Worm (Caenorhabditis elegans) whole organism, mixed stage, embryonic: ENCODE results near the gene W08E12.4.
"Not testable (repeated sequence)": the region's sequence is repeated elsewhere in the genome, so short reads cannot be mapped to it uniquely, and the experiment has no call there.

ENCODE experiments used
- M03D4.4 ChIP-seq: sonication (generic microtip); optimal IDR thresholded peaks from 2 replicates; lab custom pipeline; 2017; ENCODE audit warnings: mild to moderate bottlenecking, missing genetic modification characterization, missing compliant biosample characterization
- bed-3 ChIP-seq: fragments of 200-800 bp; sonication (Bioruptor generic); optimal IDR thresholded peaks from 3 replicates; lab custom pipeline; 2018; ENCODE audit warnings: mild to moderate bottlenecking, missing genetic modification characterization, moderate library complexity, missing compliant biosample characterization
- blmp-1 ChIP-seq: fragments of 150-350 bp; optimal IDR thresholded peaks from 2 replicates; lab custom pipeline; 2014; ENCODE audit warnings: missing biosample characterization, missing genetic modification characterization
- ceh-39 ChIP-seq: fragments of 150-350 bp; optimal IDR thresholded peaks from 2 replicates; lab custom pipeline; 2014; ENCODE audit warnings: missing biosample characterization, missing genetic modification characterization
- ceh-83 ChIP-seq: fragments of 200-800 bp; sonication (Bioruptor generic); optimal IDR thresholded peaks from 2 replicates; lab custom pipeline; 2018; ENCODE audit warnings: mild to moderate bottlenecking, missing genetic modification characterization, missing compliant biosample characterization
- ces-1 ChIP-seq: fragments of 150-350 bp; optimal IDR thresholded peaks from 2 replicates; lab custom pipeline; 2014; ENCODE audit warnings: missing biosample characterization, missing genetic modification reagents, missing genetic modification characterization
- cnd-1 ChIP-seq: fragments of 200-800 bp; sonication (Bioruptor generic); optimal IDR thresholded peaks from 2 replicates; lab custom pipeline; 2018; ENCODE audit warnings: mild to moderate bottlenecking, missing genetic modification characterization, missing compliant biosample characterization
- elt-3 ChIP-seq: fragments of 150-350 bp; optimal IDR thresholded peaks from 2 replicates; lab custom pipeline; 2014; ENCODE audit warnings: missing biosample characterization, missing genetic modification characterization
- flh-1 ChIP-seq: fragments of 200-800 bp; sonication (Bioruptor generic); optimal IDR thresholded peaks from 2 replicates; lab custom pipeline; 2018; ENCODE audit warnings: mild to moderate bottlenecking, missing genetic modification characterization, moderate library complexity, missing compliant biosample characterization
- ham-2 ChIP-seq: fragments of 200-800 bp; sonication (Bioruptor generic); optimal IDR thresholded peaks from 2 replicates; lab custom pipeline; 2018; ENCODE audit warnings: mild to moderate bottlenecking, missing genetic modification characterization, missing compliant biosample characterization
- hlh-1 ChIP-seq: fragments of 150-350 bp; optimal IDR thresholded peaks from 2 replicates; lab custom pipeline; 2014; ENCODE audit warnings: missing biosample characterization, missing genetic modification reagents, missing genetic modification characterization
- lin-13 ChIP-seq: fragments of 150-350 bp; optimal IDR thresholded peaks from 2 replicates; lab custom pipeline; 2014; ENCODE audit warnings: missing biosample characterization, missing genetic modification characterization
- lin-32 ChIP-seq: fragments of 200-800 bp; sonication (Bioruptor generic); optimal IDR thresholded peaks from 2 replicates; lab custom pipeline; 2018; ENCODE audit warnings: mild to moderate bottlenecking, missing genetic modification characterization, missing compliant biosample characterization
- lsy-2 ChIP-seq: fragments of 150-350 bp; optimal IDR thresholded peaks from 2 replicates; lab custom pipeline; 2014; ENCODE audit warnings: missing biosample characterization, missing genetic modification characterization
- mab-5 ChIP-seq: fragments of 150-350 bp; optimal IDR thresholded peaks from 2 replicates; lab custom pipeline; 2014; ENCODE audit warnings: missing biosample characterization, missing genetic modification characterization
- mep-1 ChIP-seq: fragments of 150-350 bp; optimal IDR thresholded peaks from 2 replicates; lab custom pipeline; 2017; ENCODE audit warnings: missing biosample characterization, missing genetic modification reagents, missing genetic modification characterization, inconsistent platforms
- mls-2 ChIP-seq: sonication (generic microtip); optimal IDR thresholded peaks from 2 replicates; lab custom pipeline; 2016; ENCODE audit warnings: mild to moderate bottlenecking, missing genetic modification characterization, moderate library complexity, missing compliant biosample characterization
- nhr-12 ChIP-seq: fragments of 150-350 bp; optimal IDR thresholded peaks from 2 replicates; lab custom pipeline; 2014; ENCODE audit warnings: missing biosample characterization, missing genetic modification characterization
- nhr-2 ChIP-seq: fragments of 150-350 bp; optimal IDR thresholded peaks from 2 replicates; lab custom pipeline; 2014; ENCODE audit warnings: missing biosample characterization, missing genetic modification characterization
- nhr-237 ChIP-seq: fragments of 150-350 bp; optimal IDR thresholded peaks from 2 replicates; lab custom pipeline; 2014; ENCODE audit warnings: missing biosample characterization, missing genetic modification characterization
- nhr-76 ChIP-seq: sonication (generic microtip); optimal IDR thresholded peaks from 2 replicates; lab custom pipeline; 2017; ENCODE audit warnings: missing biosample characterization, missing genetic modification characterization
- pha-4 ChIP-seq: fragments of 150-350 bp; optimal IDR thresholded peaks from 2 replicates; lab custom pipeline; 2018; ENCODE audit warnings: missing biosample characterization, missing genetic modification reagents, missing genetic modification characterization
- sem-2 ChIP-seq: fragments of 200-800 bp; sonication (Bioruptor generic); optimal IDR thresholded peaks from 2 replicates; lab custom pipeline; 2018; ENCODE audit warnings: mild to moderate bottlenecking, missing genetic modification characterization, missing compliant biosample characterization
- snpc-4 ChIP-seq: fragments of 150-350 bp; optimal IDR thresholded peaks from 2 replicates; lab custom pipeline; 2014; ENCODE audit warnings: missing biosample characterization, missing genetic modification characterization
- sptf-1 ChIP-seq: sonication (generic microtip); optimal IDR thresholded peaks from 2 replicates; lab custom pipeline; 2017; ENCODE audit warnings: mild to moderate bottlenecking, missing genetic modification characterization, moderate library complexity, missing compliant biosample characterization
- tbx-8 ChIP-seq: fragments of 200-800 bp; sonication (Bioruptor generic); optimal IDR thresholded peaks from 2 replicates; lab custom pipeline; 2018; ENCODE audit warnings: mild to moderate bottlenecking, missing genetic modification characterization, moderate library complexity, missing compliant biosample characterization
- unc-120 ChIP-seq: sonication (generic microtip); optimal IDR thresholded peaks from 2 replicates; lab custom pipeline; 2017; ENCODE audit warnings: missing genetic modification characterization, missing compliant biosample characterization; ENCODE audit not compliant: poor library complexity, severe bottlenecking
- unc-39 ChIP-seq: fragments of 150-350 bp; optimal IDR thresholded peaks from 2 replicates; lab custom pipeline; 2014; ENCODE audit warnings: missing biosample characterization, missing genetic modification characterization
- unc-62 ChIP-seq: fragments of 150-350 bp; optimal IDR thresholded peaks from 2 replicates; lab custom pipeline; 2014; ENCODE audit warnings: missing biosample characterization, missing genetic modification reagents, missing genetic modification characterization
- zip-8 ChIP-seq: fragments of 150-350 bp; optimal IDR thresholded peaks from 2 replicates; lab custom pipeline; 2014; ENCODE audit warnings: missing biosample characterization, missing genetic modification characterization
- ztf-11 ChIP-seq: fragments of 150-350 bp; optimal IDR thresholded peaks from 2 replicates; lab custom pipeline; 2014; ENCODE audit warnings: missing biosample characterization, missing genetic modification characterization

W08E12.4 gene

ce11 chrIV:3307463-3307862 is 5.3 kb downstream of the W08E12.4 start, which contains the start of gene W08E12.9:
Gene W08E12.9 (minus strand): TSS chrIV:3307563.
- no peak for TF ChIP-seq M03D4.4 (tag; lab: Kevin White, UChicago)
- no peak for TF ChIP-seq zip-8 (tag; lab: Kevin White, UChicago)
- TF ChIP-seq lsy-2 (tag; lab: Kevin White, UChicago), result no peak
- TF ChIP-seq hlh-1 (tag; lab: Kevin White, UChicago), result no peak
- no peak for TF ChIP-seq sem-2
- TF ChIP-seq pha-4 (tag; lab: Kevin White, UChicago), result no peak
- no peak for TF ChIP-seq ces-1 (GFP tag; lab: Kevin White, UChicago)
- no peak for TF ChIP-seq nhr-12 (tag; lab: Kevin White, UChicago)
- TF ChIP-seq snpc-4 (tag; lab: Kevin White, UChicago), result no peak
- TF ChIP-seq mls-2 (tag; lab: Kevin White, UChicago), result no peak
- TF ChIP-seq flh-1 (GFP tag; lab: Kevin White, UChicago), result no peak
- no peak for TF ChIP-seq elt-3
- no peak for TF ChIP-seq unc-120 (tag; lab: Kevin White, UChicago)

- no peak for TF ChIP-seq pha-4 (tag; lab: Kevin White, UChicago)
- TF ChIP-seq lin-32 (GFP tag; lab: Kevin White, UChicago), result no peak
These were observed 6.7 kb downstream of the W08E12.4 start for ce11 chrIV:3308885-3309284.

- no peak for TF ChIP-seq ztf-11 (tag; lab: Kevin White, UChicago)
- TF ChIP-seq ces-1 (GFP tag; lab: Kevin White, UChicago), result no peak
These were observed 8.6 kb downstream of the W08E12.4 start for ce11 chrIV:3310662-3311219.

ce11 chrIV:3311243-3311642 is 9.1 kb downstream of the W08E12.4 start, which contains the start of gene zip-11:
Gene zip-11 (plus strand): TSS chrIV:3311276.
- peak; percentile 34 for TF ChIP-seq unc-62
- TF ChIP-seq pha-4 (tag; lab: Kevin White, UChicago), result peak; percentile 60
- TF ChIP-seq ceh-39 (tag; lab: Kevin White, UChicago), result peak; percentile 23
- no peak for TF ChIP-seq mab-5 (tag; lab: Kevin White, UChicago)
- TF ChIP-seq mep-1 (tag; lab: Kevin White, UChicago), result peak; percentile 24
- TF ChIP-seq lsy-2 (tag; lab: Kevin White, UChicago), result peak; percentile 21
- peak; percentile 24 for TF ChIP-seq nhr-237 (tag; lab: Kevin White, UChicago)
- no peak for TF ChIP-seq flh-1 (GFP tag; lab: Kevin White, UChicago)
- peak; percentile 62 for TF ChIP-seq unc-120 (tag; lab: Kevin White, UChicago)
- TF ChIP-seq, all 35 proteins: peak for 7

ce11 chrIV:3313311-3313710 is 11.2 kb downstream of the W08E12.4 start:
- TF ChIP-seq lsy-2 (tag; lab: Kevin White, UChicago), result peak; percentile 85

- not testable (repeated sequence) for TF ChIP-seq M03D4.4 (tag; lab: Kevin White, UChicago); flh-1 (GFP tag; lab: Kevin White, UChicago); ham-2
These were observed 29.6 kb downstream of the W08E12.4 start, which contains the start of gene F42A6.5 for ce11 chrIV:3331758-3332157. Gene F42A6.5 (minus strand): TSS chrIV:3331858.

ce11 chrIV:3336585-3336984 is 34.4 kb downstream of the W08E12.4 start, which contains the start of gene F42A6.6:
Gene F42A6.6 (minus strand): TSS chrIV:3336873.
- peak; percentile 65 for TF ChIP-seq ceh-83 (GFP tag; lab: Kevin White, UChicago)
- TF ChIP-seq ceh-39 (tag; lab: Kevin White, UChicago), result no peak
- TF ChIP-seq M03D4.4 (tag; lab: Kevin White, UChicago), result peak; percentile 35
- TF ChIP-seq sptf-1 (tag; lab: Kevin White, UChicago), result no peak
- peak; percentile 13 for TF ChIP-seq cnd-1 (tag; lab: Kevin White, UChicago)

ce11 chrIV:3337275-3337674 is 35.1 kb downstream of the W08E12.4 start:
- TF ChIP-seq pha-4 (tag; lab: Kevin White, UChicago) (no peak), cnd-1 (tag; lab: Kevin White, UChicago) (peak; percentile 46), bed-3 (no peak), ztf-11 (tag; lab: Kevin White, UChicago) (no peak), flh-1 (GFP tag; lab: Kevin White, UChicago) (no peak), blmp-1 (no peak), mab-5 (tag; lab: Kevin White, UChicago) (no peak), sem-2 (peak; percentile 22), zip-8 (tag; lab: Kevin White, UChicago) (no peak), lin-32 (GFP tag; lab: Kevin White, UChicago) (no peak), M03D4.4 (tag; lab: Kevin White, UChicago) (no peak), nhr-12 (tag; lab: Kevin White, UChicago) (no peak), ceh-83 (GFP tag; lab: Kevin White, UChicago) (peak; percentile 66), nhr-76 (tag; lab: Kevin White, UChicago) (no peak), unc-120 (tag; lab: Kevin White, UChicago) (no peak), sptf-1 (tag; lab: Kevin White, UChicago) (peak; percentile 65), ceh-39 (tag; lab: Kevin White, UChicago) (no peak), nhr-2 (tag; lab: Kevin White, UChicago) (no peak), ces-1 (GFP tag; lab: Kevin White, UChicago) (no peak), nhr-237 (tag; lab: Kevin White, UChicago) (no peak), ham-2 (no peak), lin-13 (no peak), unc-39 (tag; lab: Kevin White, UChicago) (no peak), tbx-8 (no peak), snpc-4 (tag; lab: Kevin White, UChicago) (no peak), lsy-2 (tag; lab: Kevin White, UChicago) (no peak)
